Fruit fly (Drosophila melanogaster) whole organism, wandering third instar larva: ENCODE results near the gene Atac1.
A peak's percentile ranks its signal among the peaks of the same experiment; 100 is the strongest.

Experiments used
- Abd-B ChIP-seq: fragments of >200 bp; optimal IDR thresholded peaks from 2 replicates; lab custom pipeline; 2017; ENCODE audit warnings: missing biosample characterization, missing genetic modification characterization
- CG32264 ChIP-seq: fragments of 200-800 bp; sonication (Bioruptor generic); optimal IDR thresholded peaks from 2 replicates; lab custom pipeline; 2016; ENCODE audit warnings: missing biosample characterization, missing genetic modification characterization
- CG9705 ChIP-seq: fragments of 200-800 bp; sonication (Bioruptor generic); optimal IDR thresholded peaks from 2 replicates; lab custom pipeline; 2018; ENCODE audit warnings: missing biosample characterization, mild to moderate bottlenecking, missing genetic modification characterization
- Dfd ChIP-seq: fragments of >200 bp; optimal IDR thresholded peaks from 2 replicates; lab custom pipeline; 2017; ENCODE audit warnings: missing biosample characterization, missing genetic modification characterization
- Dif ChIP-seq: fragments of 200-275, 200-300 bp; sonication (Bioruptor generic); optimal IDR thresholded peaks from 2 replicates; lab custom pipeline; 2018; ENCODE audit warnings: missing biosample characterization, missing genetic modification characterization; ENCODE audit not compliant: partially characterized antibody
- HLH106 ChIP-seq: fragments of 200-800 bp; optimal IDR thresholded peaks from 3 replicates; lab custom pipeline; 2019; ENCODE audit warnings: missing biosample characterization, mild to moderate bottlenecking, missing genetic modification characterization, moderate library complexity
- Hnf4 ChIP-seq: fragments of 200-800 bp; sonication (Bioruptor generic); optimal IDR thresholded peaks from 2 replicates; lab custom pipeline; 2016; ENCODE audit warnings: missing biosample characterization, mild to moderate bottlenecking, missing genetic modification characterization
- Hr78 ChIP-seq: fragments of >200 bp; optimal IDR thresholded peaks from 2 replicates; lab custom pipeline; 2017; ENCODE audit warnings: missing biosample characterization, missing genetic modification characterization
- Hr83 ChIP-seq: fragments of 200-300 bp; sonication (Bioruptor generic); optimal IDR thresholded peaks from 2 replicates; lab custom pipeline; 2016; ENCODE audit warnings: missing biosample characterization, mild to moderate bottlenecking, missing genetic modification characterization, moderate library complexity; ENCODE audit not compliant: poor library complexity, severe bottlenecking
- Jra ChIP-seq: sonication (Bioruptor generic); optimal IDR thresholded peaks from 2 replicates; lab custom pipeline; 2016; ENCODE audit warnings: missing biosample characterization, missing genetic modification characterization
- Mio ChIP-seq: sonication (Bioruptor generic); optimal IDR thresholded peaks from 2 replicates; lab custom pipeline; 2016; ENCODE audit warnings: missing biosample characterization, missing genetic modification characterization
- Myc ChIP-seq: fragments of >200 bp; optimal IDR thresholded peaks from 2 replicates; lab custom pipeline; 2017
- N ChIP-seq: fragments of >200 bp; optimal IDR thresholded peaks from 2 replicates; lab custom pipeline; 2018; ENCODE audit warnings: missing biosample characterization, missing external identifiers, missing genetic modification characterization
- OdsH ChIP-seq: fragments of 200-800 bp; sonication (Bioruptor generic); optimal IDR thresholded peaks from 2 replicates; lab custom pipeline; 2016; ENCODE audit warnings: missing biosample characterization, mild to moderate bottlenecking, missing genetic modification characterization
- Rel ChIP-seq, 2 experiments: fragments of 200-800 bp; sonication (Bioruptor generic) in 1 of 2; optimal IDR thresholded peaks; 2 replicates in 1 of 2; 3 replicates in 1 of 2; lab custom pipeline; 2016 to 2019; ENCODE audit warnings: mild to moderate bottlenecking in 2 of 2, missing biosample characterization in 2 of 2, missing genetic modification characterization in 2 of 2, moderate library complexity in 1 of 2
- Sp1 ChIP-seq: fragments of 200-800 bp; sonication (Bioruptor generic); optimal IDR thresholded peaks from 3 replicates; lab custom pipeline; 2019; ENCODE audit warnings: missing biosample characterization, mild to moderate bottlenecking, missing genetic modification characterization, moderate library complexity
- Vsx2 ChIP-seq: fragments of 200-300, 225-300 bp; sonication (Bioruptor generic); optimal IDR thresholded peaks from 2 replicates; lab custom pipeline; 2018; ENCODE audit warnings: missing biosample characterization, missing genetic modification characterization; ENCODE audit not compliant: partially characterized antibody
- br ChIP-seq: fragments of 200-800 bp; sonication (Bioruptor generic); optimal IDR thresholded peaks from 2 replicates; lab custom pipeline; 2016; ENCODE audit warnings: missing biosample characterization, missing genetic modification characterization
- brk ChIP-seq: fragments of 200-800 bp; sonication (Bioruptor generic); optimal IDR thresholded peaks from 2 replicates; lab custom pipeline; 2016; ENCODE audit warnings: missing biosample characterization, mild to moderate bottlenecking, missing genetic modification characterization
- dmrt93B ChIP-seq: fragments of 200-800 bp; sonication (Bioruptor generic); optimal IDR thresholded peaks from 2 replicates; lab custom pipeline; 2018; ENCODE audit warnings: missing biosample characterization, mild to moderate bottlenecking, missing genetic modification characterization
- dsf ChIP-seq: sonication (Bioruptor generic); optimal IDR thresholded peaks from 2 replicates; lab custom pipeline; 2016; ENCODE audit warnings: missing biosample characterization, missing genetic modification characterization, borderline replicate concordance
- ey ChIP-seq: fragments of 200-800 bp; sonication (Bioruptor generic); optimal IDR thresholded peaks from 2 replicates; lab custom pipeline; 2016; ENCODE audit warnings: missing biosample characterization, missing genetic modification characterization
- fru ChIP-seq: fragments of 200-800 bp; sonication (Bioruptor generic); optimal IDR thresholded peaks from 3 replicates; lab custom pipeline; 2016; ENCODE audit warnings: missing biosample characterization, mild to moderate bottlenecking, missing genetic modification characterization
- h ChIP-seq: fragments of 200-800 bp; sonication (Bioruptor generic); optimal IDR thresholded peaks from 3 replicates; lab custom pipeline; 2016; ENCODE audit warnings: missing biosample characterization, mild to moderate bottlenecking, missing genetic modification characterization
- jim ChIP-seq: fragments of 175-275, 200-325 bp; sonication (Bioruptor generic); optimal IDR thresholded peaks from 2 replicates; lab custom pipeline; 2016; ENCODE audit warnings: missing biosample characterization, mild to moderate bottlenecking, missing genetic modification characterization
- lola ChIP-seq: fragments of >200 bp; optimal IDR thresholded peaks from 2 replicates; lab custom pipeline; 2017; ENCODE audit warnings: missing biosample characterization, missing genetic modification characterization
- psq ChIP-seq: fragments of 200-800 bp; sonication (Bioruptor generic); optimal IDR thresholded peaks from 3 replicates; lab custom pipeline; 2017; ENCODE audit warnings: missing biosample characterization, mild to moderate bottlenecking, missing genetic modification characterization, moderate library complexity
- rgr ChIP-seq: fragments of 200-800 bp; sonication (Bioruptor generic); optimal IDR thresholded peaks from 3 replicates; lab custom pipeline; 2016; ENCODE audit warnings: missing biosample characterization, mild to moderate bottlenecking, missing genetic modification characterization
- sage ChIP-seq: fragments of 200-800 bp; sonication (Bioruptor generic); optimal IDR thresholded peaks from 2 replicates; lab custom pipeline; 2016; ENCODE audit warnings: missing biosample characterization, mild to moderate bottlenecking, missing genetic modification characterization
- sv ChIP-seq: fragments of 200-800 bp; sonication (Bioruptor generic); optimal IDR thresholded peaks from 3 replicates; lab custom pipeline; 2016; ENCODE audit warnings: missing biosample characterization, missing genetic modification characterization
- tai ChIP-seq: sonication (Bioruptor generic); optimal IDR thresholded peaks from 2 replicates; lab custom pipeline; 2016; ENCODE audit warnings: missing biosample characterization, missing genetic modification characterization
- usp ChIP-seq: fragments of >200 bp; optimal IDR thresholded peaks from 2 replicates; lab custom pipeline; 2017; ENCODE audit warnings: missing biosample characterization, missing genetic modification characterization
- woc ChIP-seq: sonication (Bioruptor generic); optimal IDR thresholded peaks from 2 replicates; lab custom pipeline; 2016; ENCODE audit warnings: missing biosample characterization, mild to moderate bottlenecking, missing genetic modification characterization

Atac1 gene

dm6 chr2L:6921360-6922090, 38.6 kb downstream of the Atac1 start:
- peak; percentile 30 for TF ChIP-seq h (GFP tag; lab: Kevin White, UChicago)
- peak; percentile 3 for TF ChIP-seq Sp1 (GFP tag; lab: Kevin White, UChicago)
- no peak for TF ChIP-seq usp (GFP tag; lab: Kevin White, UChicago)
- peak; percentile 29 for TF ChIP-seq fru
- TF ChIP-seq Rel (GFP tag; optimal IDR thresholded peaks at IDR 0.05; lab: Kevin White, UChicago): no peak
- peak; percentile 66 for TF ChIP-seq Rel (tag; optimal IDR thresholded peaks at IDR 0.05; lab: Kevin White, UChicago)
- TF ChIP-seq psq: peak; percentile 88
- peak; percentile 1 for TF ChIP-seq Myc
- TF ChIP-seq brk (GFP tag; lab: Kevin White, UChicago): no peak
- no peak for TF ChIP-seq Hr83 (GFP tag; lab: Kevin White, UChicago)

DNA sequence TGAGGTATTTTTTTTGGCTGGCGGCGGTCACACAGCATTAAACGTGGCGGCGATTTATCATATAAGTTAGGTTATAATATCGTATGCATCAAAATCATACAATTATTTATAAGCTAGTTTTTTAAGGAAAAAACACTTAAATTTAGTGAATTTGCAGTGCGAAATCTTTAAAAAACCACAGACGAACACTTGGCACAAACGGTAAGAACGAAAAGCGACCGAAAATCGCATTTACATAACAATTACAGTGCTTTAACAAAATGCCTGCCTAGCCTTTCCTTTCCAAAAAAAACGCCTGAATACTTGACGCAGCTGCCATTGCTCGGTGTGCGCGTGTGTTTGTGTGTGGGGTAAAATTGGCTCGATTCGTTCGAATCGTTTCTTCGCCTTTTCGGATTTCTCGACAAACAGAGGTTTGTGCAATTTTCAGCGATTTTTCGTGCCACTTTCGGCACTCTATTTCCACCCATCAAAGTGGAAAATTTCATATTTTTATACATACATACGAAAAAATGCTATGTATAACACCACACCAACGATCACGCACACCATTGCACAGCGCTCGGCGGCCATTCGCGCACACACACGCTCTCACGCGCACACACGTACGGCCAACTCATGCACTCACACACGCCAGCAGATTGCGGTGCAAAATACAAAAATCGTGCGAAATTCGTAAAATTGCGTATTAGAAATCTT, 39.3 kb downstream of the Atac1 start, which contains the start of gene Hrb27C:
Hrb27C (plus strand) TSS at position 44 of the 699 bp plus-strand sequence.
- TF ChIP-seq Hr83 (GFP tag; lab: Kevin White, UChicago) (peak; percentile 45), woc (GFP tag; lab: Kevin White, UChicago) (peak; percentile 6), jim (GFP tag; lab: Kevin White, UChicago) (no peak), lola (GFP tag; lab: Kevin White, UChicago) (peak; percentile 34), N (peak; percentile 79), rgr (GFP tag; lab: Kevin White, UChicago) (peak; percentile 1)
- TF ChIP-seq, all 38 proteins: peak for 5

DNA sequence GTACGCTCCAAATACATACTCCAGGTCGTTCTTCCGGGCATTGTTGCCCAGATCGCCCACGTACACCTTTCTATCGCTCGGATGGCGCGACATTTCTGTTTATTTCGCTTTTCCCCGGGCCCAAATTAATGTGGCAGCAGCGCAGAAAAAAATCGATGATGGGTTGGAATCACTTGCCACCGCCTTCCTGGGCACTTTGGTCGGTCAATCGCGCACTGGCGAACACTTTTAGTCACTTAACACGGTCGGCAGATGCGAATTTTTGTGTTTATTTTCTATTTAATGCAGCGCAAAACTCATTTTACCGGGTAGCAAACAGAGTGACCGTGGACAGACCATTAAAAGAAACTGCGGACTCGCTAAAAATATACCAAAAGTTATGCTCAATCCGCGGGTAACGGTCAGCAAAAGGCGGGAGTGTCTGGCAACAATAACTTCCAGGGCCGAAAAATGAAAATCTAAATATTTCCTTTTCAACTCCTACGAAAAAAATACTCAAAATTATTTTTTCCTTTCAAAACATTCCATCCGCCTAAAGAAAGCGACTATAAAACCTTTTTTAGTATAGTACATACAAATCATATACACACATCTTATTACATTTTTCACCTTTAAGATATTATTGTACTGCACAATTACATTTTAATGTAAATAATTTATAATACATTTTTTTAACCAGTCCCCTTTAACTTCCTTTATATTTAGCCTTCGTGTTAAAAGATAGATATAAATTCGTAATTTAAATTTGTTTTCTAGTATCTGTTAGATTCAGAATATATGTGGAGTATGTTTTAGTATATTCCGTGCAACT, 40.1 kb downstream of the Atac1 start, which contains the start of gene x16:
x16 (minus strand) TSS at position 361 of the 811 bp plus-strand sequence.
- TF ChIP-seq sage (GFP tag; lab: Kevin White, UChicago) (no peak), psq (no peak), lola (GFP tag; lab: Kevin White, UChicago) (no peak), rgr (GFP tag; lab: Kevin White, UChicago) (peak; percentile 9), sv (GFP tag; lab: Kevin White, UChicago) (no peak), Myc (peak; percentile 14), Jra (GFP tag; lab: Kevin White, UChicago) (no peak)

DNA sequence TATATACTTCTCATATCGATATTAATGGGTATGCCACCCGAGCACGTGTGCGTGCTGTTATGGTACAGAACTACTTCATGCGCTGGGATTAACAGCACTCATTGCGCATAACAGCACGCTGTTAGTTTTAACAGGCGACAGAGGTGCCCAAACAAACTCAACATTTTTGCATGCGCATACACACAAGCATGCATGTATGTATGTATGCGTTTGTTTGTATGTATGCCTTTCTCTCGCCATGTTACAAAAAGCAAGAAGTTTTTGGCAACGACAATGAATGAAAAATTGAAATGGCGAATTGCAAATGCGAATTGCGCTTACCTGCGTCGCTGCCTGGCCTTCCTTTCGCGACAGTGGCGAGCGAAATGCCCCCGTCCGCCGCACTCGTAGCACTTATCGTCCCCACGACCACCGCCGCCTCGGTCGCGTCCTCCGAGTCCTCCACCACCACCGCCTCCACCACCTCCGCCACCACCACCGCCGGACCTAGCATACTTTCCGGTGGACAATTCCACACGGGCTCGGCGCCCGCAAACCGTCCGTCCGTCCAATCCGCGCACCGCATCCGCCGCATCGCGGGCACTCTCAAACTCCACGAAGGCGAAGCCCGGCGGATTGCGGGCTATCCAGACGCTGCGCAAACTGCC, 40.8 kb downstream of the Atac1 start:
- no peak for TF ChIP-seq Hr78
- TF ChIP-seq OdsH: peak; percentile 4
- TF ChIP-seq woc (GFP tag; lab: Kevin White, UChicago): peak; percentile 72
- TF ChIP-seq N: no peak
- TF ChIP-seq Myc: peak; percentile 11

DNA sequence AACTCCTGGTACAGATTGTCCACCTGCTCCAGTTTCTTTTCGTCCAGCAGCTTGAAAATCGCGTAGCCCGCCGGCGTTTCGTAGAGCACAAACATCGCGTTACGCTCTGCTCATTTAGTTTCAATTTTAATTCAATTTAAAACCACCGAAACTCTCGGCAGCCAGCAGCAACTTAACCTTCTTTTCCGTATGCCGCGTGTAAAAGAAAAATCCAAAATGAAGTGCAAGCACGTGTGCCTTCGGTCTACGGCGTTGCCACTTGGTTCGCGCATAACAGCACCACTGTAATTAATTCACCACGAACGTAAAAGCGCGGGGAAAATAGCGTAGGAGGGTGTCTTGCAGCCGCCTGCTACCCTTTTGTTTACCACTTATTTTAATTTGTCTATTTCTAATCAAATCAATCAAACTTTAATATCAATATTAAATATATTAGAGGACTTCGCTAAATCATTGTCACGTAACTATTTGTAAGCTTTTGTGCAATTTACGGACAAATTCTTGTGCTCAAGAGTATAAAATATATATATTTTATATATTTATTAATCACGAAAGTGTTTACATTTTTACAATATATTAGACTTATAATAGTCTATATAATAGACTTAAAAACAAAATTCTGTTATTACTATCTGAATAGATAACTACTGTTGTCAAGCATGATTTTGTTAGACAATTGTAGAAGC, 41.5 kb downstream of the Atac1 start, which contains the start of gene nop5:
nop5 (minus strand) TSS at position 227 of the 686 bp plus-strand sequence.
- TF ChIP-seq Mio (GFP tag; lab: Kevin White, UChicago): no peak
- TF ChIP-seq CG32264 (GFP tag; lab: Kevin White, UChicago): no peak
- no peak for TF ChIP-seq dsf (GFP tag; lab: Kevin White, UChicago)
- TF ChIP-seq OdsH: peak; percentile 51
- no peak for TF ChIP-seq tai (GFP tag; lab: Kevin White, UChicago)
- TF ChIP-seq lola (GFP tag; lab: Kevin White, UChicago): no peak
- no peak for TF ChIP-seq Hnf4 (GFP tag; lab: Kevin White, UChicago)
- peak; percentile 80 for TF ChIP-seq Sp1 (GFP tag; lab: Kevin White, UChicago)
- TF ChIP-seq br: no peak
- TF ChIP-seq psq: peak; percentile 69
- no peak for TF ChIP-seq dmrt93B (GFP tag; lab: Kevin White, UChicago)
- peak; percentile 82 for TF ChIP-seq HLH106 (tag; lab: Kevin White, UChicago)
- TF ChIP-seq usp (GFP tag; lab: Kevin White, UChicago): no peak
- TF ChIP-seq N: no peak
- TF ChIP-seq ey (GFP tag; lab: Kevin White, UChicago): no peak
- peak; percentile 28 for TF ChIP-seq CG9705 (GFP tag; lab: Kevin White, UChicago)
- no peak for TF ChIP-seq Abd-B (GFP tag; lab: Kevin White, UChicago)
- TF ChIP-seq Hr78: no peak
- no peak for TF ChIP-seq Vsx2 (GFP tag; lab: Kevin White, UChicago)
- no peak for TF ChIP-seq Jra (GFP tag; lab: Kevin White, UChicago)
- TF ChIP-seq Dfd (GFP tag; lab: Kevin White, UChicago): no peak
- TF ChIP-seq Hr83 (GFP tag; lab: Kevin White, UChicago): no peak
- no peak for TF ChIP-seq sv (GFP tag; lab: Kevin White, UChicago)
- TF ChIP-seq fru: no peak
- TF ChIP-seq Dif (GFP tag; lab: Kevin White, UChicago): no peak
